Worm (Caenorhabditis elegans): ENCODE data around the gene srh-231.

ce11 chrV:7357132-7357531 lies 5.1 kb upstream of the srh-231 start, which contains the start of gene C03G6.6:
- TF ChIP-seq tbx-11 (GFP tag; IDR thresholded peaks at IDR 0.05) (no peak), ama-1 (optimal IDR thresholded peaks at IDR 0.05) (no peak), hmg-4 (GFP tag; optimal IDR thresholded peaks at IDR 0.05) (no peak), tbx-37 (GFP tag; conservative IDR thresholded peaks at IDR 0.05) (no peak), B0310.2 (tag; optimal IDR thresholded peaks at IDR 0.05) (no peak), flt-1 (GFP tag; IDR thresholded peaks at IDR 0.05) (no peak), hnd-1 (tag; optimal IDR thresholded peaks at IDR 0.05) (no peak), ceh-36 (tag; optimal IDR thresholded peaks at IDR 0.05) (no peak)
